Fruit fly (Drosophila melanogaster): ENCODE data around the gene CG3407.

CG3407 gene

dm6 chr2L:3813255-3813875, at the start of gene CG3407 (continued):
- no peak for TF ChIP-seq disco-r (GFP tag; optimal IDR thresholded peaks at IDR 0.05)
- TF ChIP-seq CG12236 (GFP tag; optimal IDR thresholded peaks at IDR 0.05): no peak
- TF ChIP-seq CG43689 (GFP tag; IDR thresholded peaks at IDR 0.05): no peak
- TF ChIP-seq CG17568 (GFP tag; optimal IDR thresholded peaks at IDR 0.05): no peak
- no peak for TF ChIP-seq Hr39 (optimal IDR thresholded peaks at IDR 0.05)
- TF ChIP-seq Ets97D (GFP tag; optimal IDR thresholded peaks at IDR 0.05): peak; percentile 83
- TF ChIP-seq CG11398 (GFP tag; optimal IDR thresholded peaks at IDR 0.05): no peak
- no peak for TF ChIP-seq CG8388 (GFP tag; optimal IDR thresholded peaks at IDR 0.05)
- TF ChIP-seq otp (GFP tag; IDR thresholded peaks at IDR 0.05): no peak
- TF ChIP-seq CG34224 (GFP tag; IDR thresholded peaks at IDR 0.05; ENCODE audit: partially characterized antibody): peak; percentile 80
- no peak for TF ChIP-seq fd3F (GFP tag; optimal IDR thresholded peaks at IDR 0.05)
- peak; percentile 53 for TF ChIP-seq CG9817 (tag; optimal IDR thresholded peaks at IDR 0.05)
- TF ChIP-seq CG31365 (tag; optimal IDR thresholded peaks at IDR 0.05): peak; percentile 99
- TF ChIP-seq schlank (tag; optimal IDR thresholded peaks at IDR 0.05): no peak
- TF ChIP-seq salm (tag; optimal IDR thresholded peaks at IDR 0.05): no peak
- peak; percentile 43 for TF ChIP-seq Hsf (GFP tag; optimal IDR thresholded peaks at IDR 0.05)
- peak; percentile 81 for TF ChIP-seq CG13287 (GFP tag; IDR thresholded peaks at IDR 0.05; ENCODE audit: partially characterized antibody)
- no peak for TF ChIP-seq NK7.1 (GFP tag; optimal IDR thresholded peaks at IDR 0.05)
- peak; percentile 47 to 54 for TF ChIP-seq dpn (GFP tag; optimal IDR thresholded peaks at IDR 0.05)
- peak in 1 of 2 experiments; percentile 48 for TF ChIP-seq Dfd (GFP tag; optimal IDR thresholded peaks at IDR 0.05)
- TF ChIP-seq sug (tag; optimal IDR thresholded peaks at IDR 0.05): no peak
- peak; percentile 68; the same call in 1 of the 4 replicates for TF ChIP-seq chinmo (GFP tag; IDR thresholded peaks at IDR 0.05; ENCODE audit: partially characterized antibody)
- peak; percentile 13 for TF ChIP-seq ab (GFP tag; optimal IDR thresholded peaks at IDR 0.05)
- TF ChIP-seq hth (optimal IDR thresholded peaks at IDR 0.05): no peak
- TF ChIP-seq Gsc (GFP tag; IDR thresholded peaks at IDR 0.05): no peak
- no peak for TF ChIP-seq corto (GFP tag; optimal IDR thresholded peaks at IDR 0.05)
- TF ChIP-seq CG7372 (GFP tag; IDR thresholded peaks at IDR 0.05): no peak
- no peak for TF ChIP-seq Fer1 (GFP tag; optimal IDR thresholded peaks at IDR 0.05)
- 0 out of 2 replicates have a peak, but pooled peaks have one; percentile 28 for TF ChIP-seq H2.0 (GFP tag; IDR thresholded peaks at IDR 0.05)
- TF ChIP-seq Adf1 (GFP tag; IDR thresholded peaks at IDR 0.05): 0 out of 2 replicates have a peak, but pooled peaks have one; percentile 28
- TF ChIP-seq CG10209 (GFP tag; optimal IDR thresholded peaks at IDR 0.05): peak; percentile 26
- peak; percentile 78 for TF ChIP-seq CG2116 (GFP tag; optimal IDR thresholded peaks at IDR 0.05)
- TF ChIP-seq CG18262 (tag; optimal IDR thresholded peaks at IDR 0.05): no peak
- no peak for TF ChIP-seq sd (tag; optimal IDR thresholded peaks at IDR 0.05)
- TF ChIP-seq CG2120 (GFP tag; optimal IDR thresholded peaks at IDR 0.05): peak; percentile 78
- TF ChIP-seq Aef1 (GFP tag; IDR thresholded peaks at IDR 0.05): peak; percentile 98
- TF ChIP-seq Antp (GFP tag; optimal IDR thresholded peaks at IDR 0.05): peak; percentile 38
- no peak for TF ChIP-seq Sry-β (GFP tag; optimal IDR thresholded peaks at IDR 0.05)
- no peak for TF ChIP-seq Dip2 (GFP tag; IDR thresholded peaks at IDR 0.05)
- TF ChIP-seq pita (GFP tag; optimal IDR thresholded peaks at IDR 0.05): no peak
- no peak for TF ChIP-seq CG6254 (GFP tag; optimal IDR thresholded peaks at IDR 0.05)
- TF ChIP-seq CG8089 (GFP tag; optimal IDR thresholded peaks at IDR 0.05): peak; percentile 11
- TF ChIP-seq Scr (GFP tag; IDR thresholded peaks at IDR 0.05; ENCODE audit: partially characterized antibody): peak; percentile 68
- TF ChIP-seq CG8478 (optimal IDR thresholded peaks at IDR 0.05): no peak
- peak; percentile 52; the same call in 1 of the 3 replicates for TF ChIP-seq CG6175 (GFP tag; IDR thresholded peaks at IDR 0.05)
- TF ChIP-seq NFAT (GFP tag; IDR thresholded peaks at IDR 0.05): peak; percentile 42; the same call in 1 of the 2 replicates
- no peak for TF ChIP-seq CG17912 (GFP tag; optimal IDR thresholded peaks at IDR 0.05)
- TF ChIP-seq D (optimal IDR thresholded peaks at IDR 0.05): no peak
- TF ChIP-seq D (GFP tag; optimal IDR thresholded peaks at IDR 0.05): no peak
- peak; percentile 16; the same call in 1 of the 3 replicates for TF ChIP-seq CG14860 (GFP tag; IDR thresholded peaks at IDR 0.05; ENCODE audit: partially characterized antibody)
- no peak for TF ChIP-seq CG7357 (GFP tag; IDR thresholded peaks at IDR 0.05)

All from whole organism, embryonic.